Worm (Caenorhabditis elegans): ENCODE data around the gene tba-8.

DNA sequence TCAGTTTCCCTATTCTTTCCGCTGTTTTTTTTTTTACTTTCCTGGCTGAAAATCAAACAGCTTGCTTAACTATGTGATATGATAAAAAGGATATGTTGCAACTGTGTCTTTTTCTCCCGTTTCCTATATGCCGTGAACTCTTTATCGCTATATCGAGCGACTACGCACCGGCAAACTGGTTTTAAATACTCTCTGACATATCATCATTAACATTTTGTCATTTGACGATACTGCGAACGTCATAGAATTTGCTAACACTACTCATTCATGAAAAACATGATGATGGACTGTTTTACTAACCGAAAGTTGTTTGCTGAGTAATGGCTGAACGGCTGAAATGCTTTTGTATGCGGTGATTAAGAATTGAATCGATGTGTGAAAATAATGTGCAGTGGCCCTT lies 33.3 kb upstream of the tba-8 start:
- TF ChIP-seq him-1 (tag; optimal IDR thresholded peaks at IDR 0.05) = no peak
- TF ChIP-seq dao-5 (tag; optimal IDR thresholded peaks at IDR 0.05) = no peak

Data from whole organism, L4/young adult.